Worm (Caenorhabditis elegans) whole organism, early embryonic: Measurements from ENCODE around the gene arl-8.
"Not testable (repeated sequence)": the region's sequence is repeated elsewhere in the genome, so short reads cannot be mapped to it uniquely, and the experiment has no call there.

Experiments used
- B0310.2 ChIP-seq: sonication (generic microtip); optimal IDR thresholded peaks from 2 replicates; lab custom pipeline; 2016; ENCODE audit warnings: mild to moderate bottlenecking, missing genetic modification characterization, missing compliant biosample characterization
- F13C5.2 ChIP-seq: sonication (generic microtip); optimal IDR thresholded peaks from 2 replicates; lab custom pipeline; 2017; ENCODE audit warnings: mild to moderate bottlenecking, missing genetic modification characterization, inconsistent platforms, missing compliant biosample characterization
- aly-1 ChIP-seq: sonication (generic microtip); optimal IDR thresholded peaks from 2 replicates; lab custom pipeline; 2016; ENCODE audit warnings: missing genetic modification characterization, missing compliant biosample characterization
- ama-1 ChIP-seq: fragments of 150-350 bp; optimal IDR thresholded peaks from 2 replicates; lab custom pipeline; 2014
- ceh-13 ChIP-seq: fragments of 200-800 bp; sonication (Bioruptor generic); optimal IDR thresholded peaks from 2 replicates; lab custom pipeline; 2018; ENCODE audit warnings: mild to moderate bottlenecking, missing genetic modification characterization, missing compliant biosample characterization
- ceh-36 ChIP-seq: sonication (generic microtip); optimal IDR thresholded peaks from 2 replicates; lab custom pipeline; 2016; ENCODE audit warnings: missing genetic modification characterization, inconsistent platforms, missing compliant biosample characterization
- ets-7 ChIP-seq: sonication (generic microtip); optimal IDR thresholded peaks from 2 replicates; lab custom pipeline; 2016; ENCODE audit warnings: missing genotype, missing genetic modification characterization, missing compliant biosample characterization
- flt-1 ChIP-seq: fragments of 200-800 bp; sonication (Bioruptor generic); IDR thresholded peaks from 2 replicates; pipeline ENCODE4 v1.3.6; 2022; ENCODE audit warnings: missing genetic modification characterization, missing compliant biosample characterization
- hmbx-1 ChIP-seq: sonication (generic microtip); optimal IDR thresholded peaks from 2 replicates; lab custom pipeline; 2016; ENCODE audit warnings: mild to moderate bottlenecking, missing genetic modification characterization, missing compliant biosample characterization
- hmg-4 ChIP-seq: fragments of 200-800 bp; sonication (Bioruptor generic); optimal IDR thresholded peaks from 2 replicates; lab custom pipeline; 2018; ENCODE audit warnings: mild to moderate bottlenecking, missing genetic modification characterization, missing compliant biosample characterization
- hnd-1 ChIP-seq: sonication (generic microtip); optimal IDR thresholded peaks from 2 replicates; lab custom pipeline; 2016; ENCODE audit warnings: missing genetic modification characterization, missing compliant biosample characterization
- pes-1 ChIP-seq: fragments of 200-800 bp; sonication (Bioruptor generic); IDR thresholded peaks from 2 replicates; pipeline ENCODE4 v1.3.6; 2022; ENCODE audit warnings: missing genetic modification reagents, missing genetic modification characterization, missing compliant biosample characterization
- scrt-1 ChIP-seq: fragments of 200-800 bp; sonication (Bioruptor generic); IDR thresholded peaks from 2 replicates; pipeline ENCODE4 v1.3.6; 2022; ENCODE audit warnings: missing genetic modification characterization, missing compliant biosample characterization
- sea-1 ChIP-seq: fragments of 200-800 bp; sonication (Bioruptor generic); conservative IDR thresholded peaks from 2 replicates; pipeline ENCODE4 v1.3.6; 2022; ENCODE audit warnings: missing genetic modification characterization, missing compliant biosample characterization
- tbx-11 ChIP-seq: fragments of 200-800 bp; sonication (Bioruptor generic); IDR thresholded peaks from 2 replicates; pipeline ENCODE4 v1.3.6; 2022; ENCODE audit warnings: missing genetic modification characterization, missing compliant biosample characterization
- tbx-37 ChIP-seq: fragments of 200-800 bp; sonication (Bioruptor generic); conservative IDR thresholded peaks from 2 replicates; pipeline ENCODE4 v1.3.6; 2022; ENCODE audit warnings: missing genetic modification reagents, missing genetic modification characterization, missing compliant biosample characterization
- tra-4 ChIP-seq: sonication (generic microtip); optimal IDR thresholded peaks from 2 replicates; lab custom pipeline; 2017; ENCODE audit warnings: missing genetic modification characterization, missing compliant biosample characterization

arl-8 gene

ce11 chrIV:14833537-14833936, 35.6 kb downstream of the arl-8 start:
- no peak for TF ChIP-seq hmbx-1
- TF ChIP-seq F13C5.2 (tag; lab: Kevin White, UChicago): no peak
- no peak for TF ChIP-seq hmg-4
- no peak for TF ChIP-seq tra-4 (tag; lab: Kevin White, UChicago)
- no peak for TF ChIP-seq aly-1 (tag; lab: Kevin White, UChicago)
- TF ChIP-seq ama-1 (lab: Kevin White, UChicago): no peak
- no peak for TF ChIP-seq hnd-1 (tag; lab: Kevin White, UChicago)
- TF ChIP-seq ets-7 (tag; lab: Kevin White, UChicago): no peak
- no peak for TF ChIP-seq sea-1 (GFP tag; lab: Robert Waterston, UW)
- no peak for TF ChIP-seq B0310.2 (tag; lab: Kevin White, UChicago)
- no peak for TF ChIP-seq ceh-13 (GFP tag; lab: Kevin White, UChicago)
- TF ChIP-seq scrt-1: no peak
- no peak for TF ChIP-seq tbx-37 (GFP tag; lab: Robert Waterston, UW)
- no peak for TF ChIP-seq flt-1 (GFP tag; lab: Robert Waterston, UW)
- no peak for TF ChIP-seq ceh-36 (tag; lab: Kevin White, UChicago)
- TF ChIP-seq tbx-11: no peak
- TF ChIP-seq pes-1 (GFP tag; lab: Robert Waterston, UW): no peak

ce11 chrIV:14836885-14837284, 38.9 kb downstream of the arl-8 start, which contains the start of gene Y57G11C.22:
Gene Y57G11C.22, plus strand, starts transcription at chrIV:14837211.
- no peak for TF ChIP-seq tbx-37 (GFP tag; lab: Robert Waterston, UW)
- no peak for TF ChIP-seq hmg-4
- TF ChIP-seq ets-7 (tag; lab: Kevin White, UChicago): no peak
- no peak for TF ChIP-seq tra-4 (tag; lab: Kevin White, UChicago)
- TF ChIP-seq sea-1 (GFP tag; lab: Robert Waterston, UW): no peak
- TF ChIP-seq hnd-1 (tag; lab: Kevin White, UChicago): no peak
- TF ChIP-seq scrt-1: no peak
- TF ChIP-seq tbx-11: no peak

ce11 chrIV:14838095-14838494, 40.1 kb downstream of the arl-8 start:
- TF ChIP-seq ceh-13 (GFP tag; lab: Kevin White, UChicago) (peak; percentile 56), hmbx-1 (peak; percentile 25), B0310.2 (tag; lab: Kevin White, UChicago) (peak; percentile 30), ets-7 (tag; lab: Kevin White, UChicago) (peak; percentile 42), F13C5.2 (tag; lab: Kevin White, UChicago) (peak; percentile 71), hnd-1 (tag; lab: Kevin White, UChicago) (peak; percentile 64), pes-1 (GFP tag; lab: Robert Waterston, UW) (peak; percentile 86), tbx-11 (peak; percentile 88), hmg-4 (no peak), ceh-36 (tag; lab: Kevin White, UChicago) (peak; percentile 62), aly-1 (tag; lab: Kevin White, UChicago) (peak; percentile 69), flt-1 (GFP tag; lab: Robert Waterston, UW) (peak; percentile 80), scrt-1 (no peak; the same call in 1 of the 2 replicates), tbx-37 (GFP tag; lab: Robert Waterston, UW) (peak; percentile 73), sea-1 (GFP tag; lab: Robert Waterston, UW) (no peak; the same call in 1 of the 2 replicates), tra-4 (tag; lab: Kevin White, UChicago) (peak; percentile 23), ama-1 (lab: Kevin White, UChicago) (no peak)

ce11 chrIV:14843062-14843461, 45.1 kb downstream of the arl-8 start, which contains the start of gene Y57G11C.20:
Gene Y57G11C.20, plus strand, starts transcription at chrIV:14843362.
- TF ChIP-seq flt-1 (GFP tag; lab: Robert Waterston, UW); F13C5.2 (tag; lab: Kevin White, UChicago); tbx-37 (GFP tag; lab: Robert Waterston, UW): not testable (repeated sequence)
